Worm (Caenorhabditis elegans) whole organism, young adult: ENCODE results near the gene C14B9.10.

Experiments used
- B0035.1 ChIP-seq: sonication (generic microtip); optimal IDR thresholded peaks from 2 replicates; lab custom pipeline; 2016; ENCODE audit warnings: missing genetic modification characterization, mild to moderate bottlenecking, missing compliant biosample characterization, missing genotype, missing genetic modification reagents
- B0261.1 ChIP-seq: sonication (generic microtip); optimal IDR thresholded peaks from 2 replicates; lab custom pipeline; 2016; ENCODE audit warnings: mild to moderate bottlenecking, missing genetic modification characterization, moderate library complexity, missing compliant biosample characterization
- C17E4.6 ChIP-seq: fragments of 200-800 bp; sonication (Bioruptor generic); IDR thresholded peaks from 2 replicates; pipeline ENCODE4 v1.3.6; 2022; ENCODE audit warnings: missing genetic modification reagents, missing genetic modification characterization, missing compliant biosample characterization
- F49E8.2 ChIP-seq: sonication (generic microtip); optimal IDR thresholded peaks from 3 replicates; lab custom pipeline; 2017; ENCODE audit warnings: missing genetic modification characterization, mild to moderate bottlenecking, missing compliant biosample characterization, antibody characterized with exemption, moderate library complexity; ENCODE audit not compliant: insufficient read depth
- K12H6.12 ChIP-seq: fragments of 200-800 bp; sonication (Bioruptor generic); optimal IDR thresholded peaks from 2 replicates; lab custom pipeline; 2018; ENCODE audit warnings: mild to moderate bottlenecking, missing genetic modification characterization, missing compliant biosample characterization
- Y53F4B.3 ChIP-seq: fragments of 200-800 bp; sonication (Bioruptor generic); IDR thresholded peaks from 2 replicates; pipeline ENCODE4 v1.3.6; 2022; ENCODE audit warnings: missing genetic modification reagents, missing genetic modification characterization, missing compliant biosample characterization
- ZK185.1 ChIP-seq: sonication (generic microtip); optimal IDR thresholded peaks from 2 replicates; lab custom pipeline; 2016; ENCODE audit warnings: mild to moderate bottlenecking, missing genetic modification characterization, missing compliant biosample characterization; ENCODE audit not compliant: poor library complexity, severe bottlenecking
- athp-1 ChIP-seq: sonication (generic microtip); optimal IDR thresholded peaks from 2 replicates; lab custom pipeline; 2017; ENCODE audit warnings: mild to moderate bottlenecking, missing genetic modification characterization, missing compliant biosample characterization
- attf-5 ChIP-seq: fragments of 200-800 bp; sonication (Bioruptor generic); optimal IDR thresholded peaks from 2 replicates; lab custom pipeline; 2018; ENCODE audit warnings: mild to moderate bottlenecking, missing genetic modification characterization, missing compliant biosample characterization
- cebp-1 ChIP-seq, 2 experiments: fragments of 200-800 bp in 1 of 2; sonication (Bioruptor generic) in 1 of 2; sonication (generic microtip) in 1 of 2; IDR thresholded peaks in 1 of 2; optimal IDR thresholded peaks in 1 of 2; 2 replicates each; pipeline versions ENCODE4 v1.3.6 to Lab custom; 2017 to 2022; ENCODE audit warnings: missing compliant biosample characterization in 2 of 2, missing genetic modification characterization in 2 of 2, mild to moderate bottlenecking in 1 of 2, missing genetic modification reagents in 1 of 2, moderate library complexity in 1 of 2
- ceh-27 ChIP-seq: fragments of 200-800 bp; sonication (Bioruptor generic); optimal IDR thresholded peaks from 2 replicates; lab custom pipeline; 2018; ENCODE audit warnings: mild to moderate bottlenecking, missing genetic modification characterization, moderate library complexity, missing compliant biosample characterization
- ceh-40 ChIP-seq: fragments of 200-800 bp; sonication (Bioruptor generic); IDR thresholded peaks from 2 replicates; pipeline ENCODE4 v1.3.6; 2022; ENCODE audit warnings: missing genetic modification characterization, missing compliant biosample characterization
- ceh-79 ChIP-seq: sonication (generic microtip); optimal IDR thresholded peaks from 2 replicates; lab custom pipeline; 2017; ENCODE audit warnings: mild to moderate bottlenecking, missing genetic modification characterization, missing compliant biosample characterization
- dox-1 ChIP-seq: fragments of 200-800 bp; sonication (Bioruptor generic); IDR thresholded peaks from 2 replicates; pipeline ENCODE4 v1.3.6; 2022; ENCODE audit warnings: missing genetic modification reagents, missing genetic modification characterization, missing compliant biosample characterization
- egrh-3 ChIP-seq: fragments of 200-800 bp; sonication (Bioruptor generic); IDR thresholded peaks from 2 replicates; pipeline ENCODE4 v1.3.6; 2022; ENCODE audit warnings: missing genetic modification reagents, missing genetic modification characterization, missing compliant biosample characterization
- fkh-3 ChIP-seq: sonication (generic microtip); optimal IDR thresholded peaks from 2 replicates; lab custom pipeline; 2016; ENCODE audit warnings: mild to moderate bottlenecking, missing genetic modification characterization, missing compliant biosample characterization
- him-1 ChIP-seq: sonication (generic microtip); optimal IDR thresholded peaks from 2 replicates; lab custom pipeline; 2016; ENCODE audit warnings: missing genotype, missing genetic modification reagents, missing genetic modification characterization, missing compliant biosample characterization
- hlh-26 ChIP-seq: fragments of 200-800 bp; sonication (Bioruptor generic); conservative IDR thresholded peaks from 2 replicates; pipeline ENCODE4 v1.3.6; 2022; ENCODE audit warnings: missing genetic modification reagents, missing genetic modification characterization, missing compliant biosample characterization
- hmg-1.2 ChIP-seq: fragments of 200-800 bp; sonication (Bioruptor generic); IDR thresholded peaks from 2 replicates; pipeline ENCODE4 v1.3.6; 2022; ENCODE audit warnings: missing genetic modification reagents, missing genetic modification characterization, missing compliant biosample characterization
- hsf-1 ChIP-seq: fragments of 200-800 bp; sonication (Bioruptor generic); IDR thresholded peaks from 2 replicates; pipeline ENCODE4 v1.3.6; 2022; ENCODE audit warnings: missing genetic modification reagents, missing genetic modification characterization, missing compliant biosample characterization
- let-526 ChIP-seq: fragments of 200-800 bp; sonication (Bioruptor generic); IDR thresholded peaks from 2 replicates; pipeline ENCODE4 v1.3.6; 2022; ENCODE audit warnings: missing genetic modification reagents, missing genetic modification characterization, missing compliant biosample characterization
- let-607 ChIP-seq, 2 experiments: fragments of 200-800 bp in 1 of 2; sonication (Bioruptor generic) in 1 of 2; sonication (generic microtip) in 1 of 2; optimal IDR thresholded peaks; 2 replicates each; lab custom pipeline; 2016 to 2018; ENCODE audit warnings: mild to moderate bottlenecking in 2 of 2, missing compliant biosample characterization in 2 of 2, missing genetic modification characterization in 2 of 2, moderate library complexity in 2 of 2, missing genotype in 1 of 2
- lin-54 ChIP-seq: fragments of 200-800 bp; sonication (Bioruptor generic); optimal IDR thresholded peaks from 2 replicates; lab custom pipeline; 2018; ENCODE audit warnings: mild to moderate bottlenecking, missing genetic modification characterization, missing compliant biosample characterization
- lir-1 ChIP-seq: fragments of 200-800 bp; sonication (Bioruptor generic); conservative IDR thresholded peaks from 2 replicates; pipeline ENCODE4 v1.3.6; 2022; ENCODE audit warnings: missing genetic modification reagents, missing genetic modification characterization, missing compliant biosample characterization
- lsy-27 ChIP-seq: sonication (generic microtip); optimal IDR thresholded peaks from 2 replicates; lab custom pipeline; 2017; ENCODE audit warnings: missing genetic modification characterization, mild to moderate bottlenecking, missing compliant biosample characterization, antibody characterized with exemption, missing genotype, borderline replicate concordance; ENCODE audit not compliant: insufficient read depth
- madf-6 ChIP-seq: fragments of 200-800 bp; sonication (Bioruptor generic); IDR thresholded peaks from 2 replicates; pipeline ENCODE4 v1.3.6; 2022; ENCODE audit warnings: missing genetic modification reagents, missing genetic modification characterization, missing compliant biosample characterization
- nfya-1 ChIP-seq: sonication (generic microtip); optimal IDR thresholded peaks from 2 replicates; lab custom pipeline; 2017; ENCODE audit warnings: antibody characterized with exemption, missing compliant biosample characterization, missing genetic modification characterization, borderline replicate concordance; ENCODE audit not compliant: insufficient read depth
- nfya-2 ChIP-seq: fragments of 200-800 bp; sonication (Bioruptor generic); IDR thresholded peaks from 2 replicates; pipeline ENCODE4 v1.3.6; 2022; ENCODE audit warnings: missing genetic modification reagents, missing genetic modification characterization, missing compliant biosample characterization
- nfyb-1 ChIP-seq: fragments of 200-800 bp; sonication (Bioruptor generic); IDR thresholded peaks from 2 replicates; pipeline ENCODE4 v1.3.6; 2022; ENCODE audit warnings: missing genetic modification reagents, missing genetic modification characterization, missing compliant biosample characterization
- nhr-80 ChIP-seq: sonication (generic microtip); optimal IDR thresholded peaks from 2 replicates; lab custom pipeline; 2016; ENCODE audit warnings: missing genetic modification characterization, missing compliant biosample characterization
- nhr-90 ChIP-seq: sonication (generic microtip); optimal IDR thresholded peaks from 2 replicates; lab custom pipeline; 2016; ENCODE audit warnings: missing genotype, mild to moderate bottlenecking, missing genetic modification characterization, missing compliant biosample characterization
- sdz-38 ChIP-seq: sonication (generic microtip); optimal IDR thresholded peaks from 2 replicates; lab custom pipeline; 2016; ENCODE audit warnings: missing genotype, missing genetic modification characterization, missing compliant biosample characterization
- snpc-1.3 ChIP-seq: sonication (generic microtip); optimal IDR thresholded peaks from 2 replicates; lab custom pipeline; 2017; ENCODE audit warnings: missing genetic modification characterization, mild to moderate bottlenecking, missing compliant biosample characterization, antibody characterized with exemption, moderate library complexity, missing genotype, missing genetic modification reagents; ENCODE audit not compliant: insufficient read depth
- snpc-4 ChIP-seq, 5 experiments: fragments of 150-350 bp in 1 of 5; sonication (generic microtip) in 4 of 5; optimal IDR thresholded peaks; 2 replicates each; lab custom pipeline; 2014 to 2018; ENCODE audit warnings: missing genetic modification characterization in 5 of 5, missing biosample characterization in 3 of 5, antibody characterized with exemption in 2 of 5, mild to moderate bottlenecking in 2 of 5, missing compliant biosample characterization in 2 of 5, missing genotype in 2 of 5, moderate library complexity in 2 of 5, missing genetic modification reagents in 1 of 5
- sptf-2 ChIP-seq: fragments of 200-800 bp; sonication (Bioruptor generic); optimal IDR thresholded peaks from 2 replicates; lab custom pipeline; 2018; ENCODE audit warnings: mild to moderate bottlenecking, missing genetic modification characterization, missing compliant biosample characterization
- tlf-1 ChIP-seq: fragments of 200-800 bp; sonication (Bioruptor generic); optimal IDR thresholded peaks from 2 replicates; lab custom pipeline; 2018; ENCODE audit warnings: mild to moderate bottlenecking, missing genetic modification characterization, missing compliant biosample characterization
- zfh-2 ChIP-seq: fragments of 200-800 bp; sonication (Bioruptor generic); conservative IDR thresholded peaks from 2 replicates; pipeline ENCODE4 v1.3.6; 2022; ENCODE audit warnings: missing genetic modification reagents, missing genetic modification characterization, missing compliant biosample characterization
- zim-3 ChIP-seq: sonication (generic microtip); optimal IDR thresholded peaks from 2 replicates; lab custom pipeline; 2017; ENCODE audit warnings: mild to moderate bottlenecking, missing genetic modification characterization, moderate library complexity, missing compliant biosample characterization
- ztf-18 ChIP-seq: sonication (generic microtip); optimal IDR thresholded peaks from 2 replicates; lab custom pipeline; 2016; ENCODE audit warnings: missing genotype, mild to moderate bottlenecking, missing genetic modification characterization, missing compliant biosample characterization
- ztf-26 ChIP-seq: sonication (generic microtip); optimal IDR thresholded peaks from 2 replicates; lab custom pipeline; 2017; ENCODE audit warnings: missing genetic modification characterization, missing compliant biosample characterization

The C14B9.10 gene

DNA sequence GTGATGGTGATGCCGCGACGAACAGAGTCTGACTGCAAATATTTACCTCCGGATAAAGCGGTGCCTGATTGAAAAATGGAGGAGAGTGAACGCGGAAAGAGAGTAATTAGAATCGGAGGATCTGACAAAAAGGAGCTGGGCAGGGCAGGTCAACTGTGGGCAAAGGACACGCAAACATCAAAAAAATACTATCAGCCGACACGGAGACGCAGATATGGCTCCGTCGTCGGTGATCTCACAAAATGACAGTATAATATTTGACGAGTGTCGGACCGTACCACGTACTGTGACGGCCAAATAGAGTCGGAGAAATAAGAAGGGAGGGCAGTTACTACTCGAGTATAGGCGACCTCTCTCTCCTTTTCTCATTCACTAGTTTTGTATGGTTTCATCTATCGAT lies 1.8 kb downstream of the C14B9.10 start:
- TF ChIP-seq him-1 (tag; lab: Kevin White, UChicago) (no peak), nfyb-1 (GFP tag; lab: Robert Waterston, UW) (peak; percentile 39; the same call in 1 of the 2 replicates), hsf-1 (GFP tag; lab: Robert Waterston, UW) (no peak), zfh-2 (GFP tag; lab: Robert Waterston, UW) (0 out of 2 replicates have a peak, but pooled peaks have one; percentile 9), let-607 (tag; optimal IDR thresholded peaks at IDR 0.05; lab: Kevin White, UChicago) (no peak)

ce11 chrIII:8133346-8133745 lies 2.7 kb downstream of the C14B9.10 start, which contains the start of gene C14B9.2:
Gene C14B9.2 (plus strand): TSS chrIII:8133665.
- TF ChIP-seq let-607 (tag; optimal IDR thresholded peaks at IDR 0.05; lab: Kevin White, UChicago): peak; percentile 59 to 88
- peak; percentile 55 for TF ChIP-seq nhr-80 (tag; lab: Kevin White, UChicago)
- TF ChIP-seq K12H6.12 (tag; lab: Kevin White, UChicago): no peak
- TF ChIP-seq dox-1 (GFP tag; lab: Robert Waterston, UW): 0 out of 2 replicates have a peak, but pooled peaks have one; percentile 34
- no peak for TF ChIP-seq ceh-27 (GFP tag; lab: Kevin White, UChicago)
- no peak for TF ChIP-seq hmg-1.2 (GFP tag; lab: Robert Waterston, UW)
- TF ChIP-seq Y53F4B.3: no peak
- no peak for TF ChIP-seq sptf-2
- no peak for TF ChIP-seq B0035.1
- TF ChIP-seq ztf-18 (tag; lab: Kevin White, UChicago): no peak
- no peak for TF ChIP-seq nfya-2 (GFP tag; lab: Robert Waterston, UW)
- no peak for TF ChIP-seq zim-3 (tag; lab: Kevin White, UChicago)
- no peak for TF ChIP-seq lsy-27 (tag; lab: Kevin White, UChicago)
- peak; percentile 24 for TF ChIP-seq attf-5
- TF ChIP-seq ceh-79: no peak
- TF ChIP-seq lir-1 (GFP tag; lab: Robert Waterston, UW): no peak
- TF ChIP-seq fkh-3 (tag; lab: Kevin White, UChicago): no peak
- TF ChIP-seq, all 124 proteins: peak for 4

DNA sequence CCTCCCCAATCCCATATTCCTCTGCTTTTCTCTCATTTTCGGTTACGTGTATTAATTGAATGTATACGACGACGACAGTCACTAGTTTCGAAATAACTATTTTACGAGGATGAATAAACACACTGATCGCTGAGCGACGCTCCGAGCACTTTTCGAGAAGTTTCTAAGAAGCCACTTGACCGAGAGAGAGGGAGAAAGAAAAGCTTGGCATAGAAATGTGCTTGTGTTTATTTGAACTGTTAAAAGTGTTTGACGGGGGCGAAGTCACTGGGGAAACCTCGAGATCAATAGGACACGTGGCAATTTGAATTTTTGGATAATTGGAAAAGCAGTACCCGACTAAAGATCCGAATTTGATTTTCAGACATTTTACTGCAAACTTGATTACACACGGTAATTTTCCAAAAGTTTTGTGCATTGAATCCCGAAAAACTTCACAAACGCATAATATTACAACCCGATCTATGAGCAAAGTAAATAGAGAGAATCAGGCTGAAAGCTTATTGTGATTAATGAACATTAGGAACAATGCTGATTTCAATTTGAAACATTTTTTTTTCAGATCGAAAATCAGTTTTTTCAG lies 6.0 kb downstream of the C14B9.10 start:
- no peak for TF ChIP-seq snpc-1.3 (tag; lab: Kevin White, UChicago)
- no peak for TF ChIP-seq nfya-2 (GFP tag; lab: Robert Waterston, UW)
- no peak for TF ChIP-seq hlh-26 (GFP tag; lab: Robert Waterston, UW)
- no peak for TF ChIP-seq F49E8.2 (tag; lab: Kevin White, UChicago)
- no peak for TF ChIP-seq sdz-38 (tag; lab: Kevin White, UChicago)
- no peak for TF ChIP-seq nfya-1 (tag; lab: Kevin White, UChicago)
- no peak for TF ChIP-seq let-607 (tag; optimal IDR thresholded peaks at IDR 0.05; lab: Kevin White, UChicago)
- TF ChIP-seq, all 124 proteins: peak for 0

- TF ChIP-seq ceh-40 (no peak), tlf-1 (GFP tag; lab: Kevin White, UChicago) (no peak), B0261.1 (tag; lab: Kevin White, UChicago) (no peak), egrh-3 (no peak), nfya-1 (tag; lab: Kevin White, UChicago) (no peak), C17E4.6 (no peak), ztf-26 (tag; lab: Kevin White, UChicago) (no peak), nhr-90 (tag; lab: Kevin White, UChicago) (no peak), attf-5 (no peak), snpc-4 (GFP tag; optimal IDR thresholded peaks at IDR 0.05; lab: Kevin White, UChicago) (no peak), snpc-4 (tag; optimal IDR thresholded peaks at IDR 0.05; lab: Kevin White, UChicago) (no peak), let-526 (no peak), madf-6 (GFP tag; lab: Robert Waterston, UW) (no peak), cebp-1 (GFP tag; IDR thresholded peaks at IDR 0.05; lab: Robert Waterston, UW) (no peak), cebp-1 (tag; optimal IDR thresholded peaks at IDR 0.05; lab: Kevin White, UChicago) (no peak), lin-54 (no peak), athp-1 (tag; lab: Kevin White, UChicago) (no peak), ZK185.1 (tag; lab: Kevin White, UChicago) (no peak)
- TF ChIP-seq, all 124 proteins: peak for 0
Observed at ce11 chrIII:8137777-8138176, 7.1 kb downstream of the C14B9.10 start, which contains the start of gene hsp-12.2. Gene hsp-12.2 (plus strand): TSS chrIII:8138077.
